Fruit fly (Drosophila melanogaster): ENCODE measurements around the gene Fkbp59.

dm6 chr2L:9850788-9851187 is 37.0 kb upstream of the Fkbp59 start:
- TF ChIP-seq CG3919 (GFP tag; optimal IDR thresholded peaks at IDR 0.05) (no peak), CG32006 (GFP tag; optimal IDR thresholded peaks at IDR 0.05) (no peak), CG6808 (GFP tag; optimal IDR thresholded peaks at IDR 0.05) (no peak), Eip75B (GFP tag; optimal IDR thresholded peaks at IDR 0.05) (no peak), lz (GFP tag; optimal IDR thresholded peaks at IDR 0.05) (no peak), esn (GFP tag; optimal IDR thresholded peaks at IDR 0.05) (no peak), achi (GFP tag; optimal IDR thresholded peaks at IDR 0.05) (no peak), Sox14 (GFP tag; optimal IDR thresholded peaks at IDR 0.05) (no peak), CG10631 (GFP tag; optimal IDR thresholded peaks at IDR 0.05) (no peak)
